Worm (Caenorhabditis elegans) whole organism, L3 larva: Measurements from ENCODE around the gene kel-8.

Source experiments
- ZK546.5 ChIP-seq: sonication (generic microtip); optimal IDR thresholded peaks from 2 replicates; lab custom pipeline; 2017; ENCODE audit warnings: missing biosample characterization, missing genetic modification characterization
- aly-2 ChIP-seq: fragments of 150-350 bp; optimal IDR thresholded peaks from 2 replicates; lab custom pipeline; 2014; ENCODE audit warnings: missing biosample characterization, missing genetic modification characterization
- ama-1 ChIP-seq: fragments of 150-350 bp; optimal IDR thresholded peaks from 2 replicates; lab custom pipeline; 2018
- ceh-28 ChIP-seq: fragments of 150-350 bp; optimal IDR thresholded peaks from 2 replicates; lab custom pipeline; 2014; ENCODE audit warnings: missing biosample characterization, missing genetic modification reagents, missing genetic modification characterization
- ceh-82 ChIP-seq: fragments of 150-350 bp; optimal IDR thresholded peaks from 2 replicates; lab custom pipeline; 2014; ENCODE audit warnings: missing biosample characterization, missing genetic modification characterization
- ceh-9 ChIP-seq: sonication (generic microtip); optimal IDR thresholded peaks from 2 replicates; lab custom pipeline; 2018; ENCODE audit warnings: missing biosample characterization, missing genetic modification characterization
- daf-12 ChIP-seq: fragments of 150-350 bp; optimal IDR thresholded peaks from 2 replicates; lab custom pipeline; 2014; ENCODE audit warnings: missing biosample characterization, missing genetic modification reagents, missing genetic modification characterization
- egl-27 ChIP-seq: sonication (generic microtip); optimal IDR thresholded peaks from 4 replicates; lab custom pipeline; 2017; ENCODE audit warnings: missing biosample characterization, missing genetic modification reagents, missing genetic modification characterization
- egl-5 ChIP-seq: fragments of 150-350 bp; optimal IDR thresholded peaks from 2 replicates; lab custom pipeline; 2017; ENCODE audit warnings: missing biosample characterization, missing genetic modification reagents, missing genetic modification characterization, inconsistent platforms
- elt-2 ChIP-seq: sonication (generic microtip); optimal IDR thresholded peaks from 2 replicates; lab custom pipeline; 2016; ENCODE audit warnings: missing genetic modification reagents, mild to moderate bottlenecking, missing genetic modification characterization, missing compliant biosample characterization
- elt-3 ChIP-seq, 3 experiments: fragments of 150-350 bp in 1 of 3; sonication (generic microtip) in 2 of 3; optimal IDR thresholded peaks; 2 replicates in 2 of 3; 4 replicates in 1 of 3; lab custom pipeline; 2014 to 2017; ENCODE audit warnings: missing biosample characterization in 3 of 3, missing genetic modification characterization in 3 of 3
- fkh-10 ChIP-seq: sonication (generic microtip); optimal IDR thresholded peaks from 2 replicates; lab custom pipeline; 2017; ENCODE audit warnings: missing biosample characterization, missing genetic modification reagents, missing genetic modification characterization
- hmg-11 ChIP-seq: sonication (generic microtip); optimal IDR thresholded peaks from 2 replicates; lab custom pipeline; 2016; ENCODE audit warnings: missing genetic modification characterization, missing compliant biosample characterization
- lin-15B ChIP-seq: fragments of 150-350 bp; optimal IDR thresholded peaks from 2 replicates; lab custom pipeline; 2014; ENCODE audit warnings: missing biosample characterization, missing genetic modification characterization
- mdl-1 ChIP-seq: fragments of 150-350 bp; optimal IDR thresholded peaks from 2 replicates; lab custom pipeline; 2014; ENCODE audit warnings: missing biosample characterization, missing genetic modification characterization
- nfya-1 ChIP-seq: sonication (generic microtip); optimal IDR thresholded peaks from 2 replicates; lab custom pipeline; 2017; ENCODE audit warnings: missing genetic modification characterization, mild to moderate bottlenecking, missing compliant biosample characterization, antibody characterized with exemption, moderate library complexity; ENCODE audit not compliant: insufficient read depth
- nhr-11 ChIP-seq: fragments of 150-350 bp; optimal IDR thresholded peaks from 2 replicates; lab custom pipeline; 2014; ENCODE audit warnings: missing biosample characterization, missing genetic modification characterization
- nhr-12 ChIP-seq: fragments of 150-350 bp; optimal IDR thresholded peaks from 2 replicates; lab custom pipeline; 2014; ENCODE audit warnings: missing biosample characterization, missing genetic modification characterization
- nhr-237 ChIP-seq: fragments of 150-350 bp; optimal IDR thresholded peaks from 2 replicates; lab custom pipeline; 2014; ENCODE audit warnings: missing biosample characterization, missing genetic modification characterization
- nhr-25 ChIP-seq: sonication (generic microtip); optimal IDR thresholded peaks from 2 replicates; lab custom pipeline; 2017; ENCODE audit warnings: missing biosample characterization, missing genetic modification characterization
- nhr-67 ChIP-seq: fragments of 150-350 bp; optimal IDR thresholded peaks from 2 replicates; lab custom pipeline; 2014; ENCODE audit warnings: missing biosample characterization, missing genetic modification characterization
- nhr-77 ChIP-seq: fragments of 150-350 bp; optimal IDR thresholded peaks from 2 replicates; lab custom pipeline; 2014; ENCODE audit warnings: missing biosample characterization, missing genetic modification characterization
- pha-4 ChIP-seq: fragments of 150-350 bp; optimal IDR thresholded peaks from 2 replicates; lab custom pipeline; 2014; ENCODE audit warnings: missing biosample characterization, missing genetic modification reagents, missing genetic modification characterization
- pqm-1 ChIP-seq: fragments of 150-350 bp; optimal IDR thresholded peaks from 2 replicates; lab custom pipeline; 2017; ENCODE audit warnings: missing biosample characterization, missing genetic modification characterization, inconsistent platforms
- snpc-4 ChIP-seq: fragments of 150-350 bp; optimal IDR thresholded peaks from 2 replicates; lab custom pipeline; 2014; ENCODE audit warnings: missing biosample characterization, missing genetic modification characterization
- tbx-2 ChIP-seq: sonication (generic microtip); optimal IDR thresholded peaks from 2 replicates; lab custom pipeline; 2016; ENCODE audit warnings: mild to moderate bottlenecking, missing genetic modification characterization, missing compliant biosample characterization
- unc-62 ChIP-seq: fragments of 150-350 bp; sonication (generic microtip); optimal IDR thresholded peaks from 4 replicates; lab custom pipeline; 2014; ENCODE audit warnings: missing biosample characterization, missing genetic modification reagents, missing genetic modification characterization
- zag-1 ChIP-seq: fragments of 150-350 bp; optimal IDR thresholded peaks from 2 replicates; lab custom pipeline; 2014; ENCODE audit warnings: missing biosample characterization, missing genetic modification characterization
- ztf-4 ChIP-seq: fragments of 150-350 bp; optimal IDR thresholded peaks from 2 replicates; lab custom pipeline; 2014; ENCODE audit warnings: missing biosample characterization, missing genetic modification characterization

kel-8 gene

ce11 chrV:2725225-2725624 lies 54.0 kb downstream of the kel-8 start, which contains the start of gene srg-59:
srg-59 (minus strand) TSS chrV:2725325.
- no peak for TF ChIP-seq egl-27 (tag; lab: Kevin White, UChicago)
- TF ChIP-seq nhr-11 (tag; lab: Kevin White, UChicago) = no peak
- no peak for TF ChIP-seq daf-12 (tag; lab: Kevin White, UChicago)
- no peak for TF ChIP-seq ceh-82

- TF ChIP-seq aly-2 (tag; lab: Kevin White, UChicago) (no peak), nhr-12 (tag; lab: Kevin White, UChicago) (no peak), unc-62 (GFP tag; lab: Kevin White, UChicago) (no peak), tbx-2 (no peak)
- TF ChIP-seq, all 47 proteins: peak for 0
Observed at ce11 chrV:2727101-2727500, 55.8 kb downstream of the kel-8 start, which contains the start of gene str-13. str-13 (minus strand) TSS chrV:2727201.

- TF ChIP-seq ceh-9 (tag; lab: Kevin White, UChicago) (no peak), ama-1 (lab: Kevin White, UChicago) (no peak), zag-1 (tag; lab: Kevin White, UChicago) (no peak), nhr-12 (tag; lab: Kevin White, UChicago) (no peak), hmg-11 (tag; lab: Kevin White, UChicago) (no peak), nhr-67 (no peak), nfya-1 (no peak), unc-62 (GFP tag; lab: Kevin White, UChicago) (no peak), tbx-2 (no peak)
Observed at ce11 chrV:2728236-2728635, 57.0 kb downstream of the kel-8 start, which contains the start of gene str-33. str-33 (plus strand) TSS chrV:2728536.

DNA sequence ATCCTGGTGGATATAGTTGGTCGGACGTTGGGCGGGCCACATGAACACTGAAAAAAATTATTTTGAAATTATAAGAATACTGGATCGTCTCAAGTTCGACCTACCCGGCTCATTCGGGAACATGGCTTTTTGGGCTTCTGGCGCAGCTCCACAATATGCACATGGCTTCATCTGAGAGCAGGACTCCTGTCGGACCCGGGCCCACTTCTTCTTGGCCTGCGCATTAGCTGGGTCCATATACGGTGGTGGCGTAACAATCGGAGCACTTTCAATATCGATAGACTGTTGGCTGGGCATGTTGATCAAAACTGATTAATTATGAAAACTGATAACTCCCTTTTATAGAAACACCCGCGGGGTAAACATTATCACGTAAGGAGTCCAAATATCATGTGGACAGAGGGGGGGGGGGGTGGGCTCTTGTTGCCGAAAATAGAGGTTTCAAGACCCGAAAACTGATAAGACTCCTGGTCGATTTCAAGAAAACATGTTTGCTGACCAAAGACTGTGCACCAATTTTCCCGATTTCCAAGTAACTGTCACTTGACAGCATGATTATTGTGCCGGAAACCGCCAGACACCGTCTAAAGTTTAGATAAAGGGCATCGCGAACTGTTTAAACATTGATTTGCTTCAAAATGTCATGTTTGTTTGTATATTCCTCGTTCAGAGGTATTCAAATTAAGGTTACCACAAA lies 59.7 kb downstream of the kel-8 start, which contains the start of gene dod-3:
Gene dod-3, minus strand, starts transcription at position 315 of the 697 bp plus-strand sequence.
- TF ChIP-seq ama-1 (lab: Kevin White, UChicago) (peak; percentile 70), elt-2 (tag; lab: Kevin White, UChicago) (peak; percentile 95), nhr-77 (tag; lab: Kevin White, UChicago) (no peak), nhr-11 (tag; lab: Kevin White, UChicago) (no peak), fkh-10 (GFP tag; lab: Kevin White, UChicago) (no peak), ceh-82 (no peak), elt-3 (tag; optimal IDR thresholded peaks at IDR 0.05; lab: Kevin White, UChicago) (no peak), nhr-67 (no peak), egl-5 (no peak), nhr-237 (no peak), pqm-1 (tag; lab: Kevin White, UChicago) (peak; percentile 67), nhr-25 (tag; lab: Kevin White, UChicago) (no peak), ZK546.5 (tag; lab: Kevin White, UChicago) (no peak), pha-4 (tag; lab: Kevin White, UChicago) (no peak), ceh-28 (tag; lab: Kevin White, UChicago) (no peak), nhr-12 (tag; lab: Kevin White, UChicago) (no peak)

DNA sequence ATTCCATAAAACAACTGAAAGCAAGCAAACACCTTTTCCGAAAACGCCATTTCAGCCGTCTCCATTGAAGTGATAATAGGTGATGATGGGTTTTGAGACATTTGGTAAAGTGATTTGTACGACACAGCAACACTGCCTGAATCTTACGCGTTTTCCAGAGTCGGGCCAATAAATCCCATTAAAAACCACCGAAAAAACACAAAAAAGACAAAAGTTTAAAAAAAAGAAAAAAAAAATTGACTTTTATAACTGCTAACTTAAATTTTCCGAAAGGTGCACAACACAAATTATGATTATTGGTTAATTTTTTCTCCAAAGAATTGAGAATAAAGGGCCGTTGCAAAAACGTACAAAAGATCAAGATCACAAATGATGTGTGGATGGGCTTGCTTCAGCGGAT lies 63.1 kb downstream of the kel-8 start, which contains the start of gene srg-57:
Gene srg-57, minus strand, starts transcription at position 101 of the 400 bp plus-strand sequence.
- TF ChIP-seq ztf-4 (tag; lab: Kevin White, UChicago) = no peak
- no peak for TF ChIP-seq lin-15B (tag; lab: Kevin White, UChicago)
- no peak for TF ChIP-seq nhr-12 (tag; lab: Kevin White, UChicago)
- no peak for TF ChIP-seq snpc-4
- no peak for TF ChIP-seq ceh-9 (tag; lab: Kevin White, UChicago)
- no peak for TF ChIP-seq ZK546.5 (tag; lab: Kevin White, UChicago)
- TF ChIP-seq mdl-1 (tag; lab: Kevin White, UChicago) = no peak
